Fruit fly (Drosophila melanogaster): ENCODE data around the gene CG34357.
A peak's percentile ranks its signal among the peaks of the same experiment; 100 is the strongest.

CG34357 gene

DNA sequence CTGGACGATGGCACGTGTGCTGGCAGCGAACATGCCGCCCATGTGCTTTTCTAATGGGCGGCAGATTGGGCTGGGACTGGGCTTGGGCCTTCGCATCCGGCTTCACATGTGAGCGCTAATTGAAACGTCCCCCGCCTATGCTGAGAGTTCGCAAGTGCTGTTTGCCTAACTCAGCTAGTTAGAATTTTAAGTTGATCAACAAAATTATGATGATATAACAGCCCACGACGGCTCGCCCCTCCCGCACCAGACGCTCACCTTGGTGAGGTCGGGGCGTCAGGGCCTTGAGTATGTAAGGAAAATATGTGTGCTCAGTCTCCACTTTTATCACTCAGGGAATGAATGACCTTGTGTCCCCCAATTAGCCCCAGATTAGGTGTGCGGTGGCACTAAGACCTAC lies 91.0 kb downstream of the CG34357 start:
- no peak for TF ChIP-seq cnc (optimal IDR thresholded peaks at IDR 0.05)
- TF ChIP-seq Crg-1 (GFP tag; optimal IDR thresholded peaks at IDR 0.05): no peak
- TF ChIP-seq CG12768 (GFP tag; optimal IDR thresholded peaks at IDR 0.05): no peak
- no peak for TF ChIP-seq CG11617 (GFP tag; optimal IDR thresholded peaks at IDR 0.05)
- no peak for TF ChIP-seq ovo (GFP tag; optimal IDR thresholded peaks at IDR 0.05)
- TF ChIP-seq CG5204 (GFP tag; optimal IDR thresholded peaks at IDR 0.05): no peak
- TF ChIP-seq CG1620 (GFP tag; optimal IDR thresholded peaks at IDR 0.05): no peak
- no peak for TF ChIP-seq toe (GFP tag; optimal IDR thresholded peaks at IDR 0.05)
- TF ChIP-seq cic (GFP tag; optimal IDR thresholded peaks at IDR 0.05): no peak
- no peak for TF ChIP-seq CG33017 (tag; optimal IDR thresholded peaks at IDR 0.05)
- TF ChIP-seq Clk (GFP tag; optimal IDR thresholded peaks at IDR 0.05): no peak
- TF ChIP-seq CG14711 (tag; optimal IDR thresholded peaks at IDR 0.05): no peak
- TF ChIP-seq Mnt (GFP tag; optimal IDR thresholded peaks at IDR 0.05): no peak
- TF ChIP-seq CG7101 (tag; optimal IDR thresholded peaks at IDR 0.05): no peak
- no peak for TF ChIP-seq Hr96 (GFP tag; optimal IDR thresholded peaks at IDR 0.05)
- TF ChIP-seq CG7045 (GFP tag; optimal IDR thresholded peaks at IDR 0.05): no peak

DNA sequence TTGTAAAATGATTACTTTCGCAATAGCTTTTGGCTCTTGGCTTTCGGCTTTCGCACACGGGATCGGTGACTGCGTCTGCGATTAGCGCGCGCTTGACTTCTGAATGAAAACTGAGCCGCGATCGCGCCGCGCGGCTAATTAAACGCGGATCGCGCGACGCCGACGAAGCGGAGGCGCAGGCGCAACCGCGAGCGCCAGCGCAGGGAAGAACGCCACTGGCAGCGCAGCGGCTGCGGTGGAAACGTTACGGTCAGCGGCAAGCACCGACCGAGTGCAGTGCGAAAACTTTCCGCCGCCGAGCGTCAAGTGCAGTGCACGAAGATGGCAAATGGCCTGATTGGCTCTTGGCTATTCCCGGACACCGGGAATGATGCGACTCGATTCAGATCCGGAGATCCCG lies 95.1 kb downstream of the CG34357 start, which contains the start of gene CG31522:
CG31522 (minus strand) TSS at position 101 of the 400 bp plus-strand sequence.
- TF ChIP-seq pad (GFP tag; optimal IDR thresholded peaks at IDR 0.05) (no peak), cic (GFP tag; optimal IDR thresholded peaks at IDR 0.05) (no peak), Clk (GFP tag; optimal IDR thresholded peaks at IDR 0.05) (no peak), CG5204 (GFP tag; optimal IDR thresholded peaks at IDR 0.05) (no peak), Mnt (GFP tag; optimal IDR thresholded peaks at IDR 0.05) (no peak), kay (GFP tag; ENCODE audit: borderline replicate concordance) (no peak), toe (GFP tag; optimal IDR thresholded peaks at IDR 0.05) (no peak), ovo (GFP tag; optimal IDR thresholded peaks at IDR 0.05) (no peak), CG12768 (GFP tag; optimal IDR thresholded peaks at IDR 0.05) (no peak), CG7045 (GFP tag; optimal IDR thresholded peaks at IDR 0.05) (no peak), Hr96 (GFP tag; optimal IDR thresholded peaks at IDR 0.05) (no peak), Crg-1 (GFP tag; optimal IDR thresholded peaks at IDR 0.05) (no peak), CG11617 (GFP tag; optimal IDR thresholded peaks at IDR 0.05) (no peak), CG7101 (tag; optimal IDR thresholded peaks at IDR 0.05) (no peak), CG33017 (tag; optimal IDR thresholded peaks at IDR 0.05) (no peak), CG14711 (tag; optimal IDR thresholded peaks at IDR 0.05) (no peak), bab1 (GFP tag; optimal IDR thresholded peaks at IDR 0.05) (no peak), cnc (optimal IDR thresholded peaks at IDR 0.05) (no peak)

DNA sequence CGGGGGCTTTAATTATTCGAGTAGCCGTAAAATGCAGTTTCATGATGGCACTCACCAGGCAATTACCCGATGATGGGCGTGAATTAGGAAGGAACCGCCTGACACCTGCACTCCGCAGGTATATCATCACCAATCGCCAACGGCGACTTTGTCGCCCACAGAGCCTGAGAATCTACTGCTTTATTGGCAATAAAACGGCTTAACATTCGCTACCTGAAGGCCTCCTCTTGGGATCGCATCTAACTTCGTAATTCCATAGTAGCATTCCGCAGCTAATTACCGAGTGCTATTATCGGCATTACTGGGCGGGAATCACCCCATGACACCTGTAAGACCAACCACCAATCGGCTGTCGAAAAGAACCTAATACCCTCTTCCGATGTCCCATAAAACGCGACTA lies 99.6 kb downstream of the CG34357 start:
- TF ChIP-seq toe (GFP tag; optimal IDR thresholded peaks at IDR 0.05): no peak
- no peak for TF ChIP-seq CG14711 (tag; optimal IDR thresholded peaks at IDR 0.05)
- TF ChIP-seq Mnt (GFP tag; optimal IDR thresholded peaks at IDR 0.05): no peak
- TF ChIP-seq CG5204 (GFP tag; optimal IDR thresholded peaks at IDR 0.05): no peak
- no peak for TF ChIP-seq pad (GFP tag; optimal IDR thresholded peaks at IDR 0.05)
- no peak for TF ChIP-seq cnc (optimal IDR thresholded peaks at IDR 0.05)
- no peak for TF ChIP-seq Crg-1 (GFP tag; optimal IDR thresholded peaks at IDR 0.05)
- no peak for TF ChIP-seq CG33017 (tag; optimal IDR thresholded peaks at IDR 0.05)
- TF ChIP-seq cic (GFP tag; optimal IDR thresholded peaks at IDR 0.05): no peak
- no peak for TF ChIP-seq tj (GFP tag; optimal IDR thresholded peaks at IDR 0.05)
- TF ChIP-seq kay (GFP tag; ENCODE audit: borderline replicate concordance): no peak
- TF ChIP-seq Clk (GFP tag; optimal IDR thresholded peaks at IDR 0.05): no peak
- no peak for TF ChIP-seq CG1620 (GFP tag; optimal IDR thresholded peaks at IDR 0.05)
- no peak for TF ChIP-seq CG12768 (GFP tag; optimal IDR thresholded peaks at IDR 0.05)

DNA sequence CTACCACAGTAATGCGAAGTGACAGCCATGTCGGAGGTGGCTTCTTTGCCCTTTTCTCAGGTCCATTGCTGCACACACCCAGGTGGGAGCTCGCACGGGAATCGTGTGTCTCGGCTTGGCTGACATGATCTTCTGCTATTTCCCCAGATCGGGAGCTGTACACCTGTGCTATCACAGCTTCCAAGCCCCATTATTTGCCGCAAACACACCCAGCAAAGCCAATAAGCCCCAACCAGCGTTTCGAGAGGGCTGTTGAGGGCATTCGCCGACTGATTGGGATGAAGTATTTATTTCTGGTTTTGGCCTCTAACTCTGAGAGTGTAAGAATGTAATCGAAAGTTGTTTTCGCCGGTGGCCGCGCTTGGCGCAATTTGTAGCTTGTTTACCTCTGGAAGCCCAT lies 100.2 kb downstream of the CG34357 start:
- TF ChIP-seq CG14711 (tag; optimal IDR thresholded peaks at IDR 0.05) (no peak), CG7045 (GFP tag; optimal IDR thresholded peaks at IDR 0.05) (no peak), kay (GFP tag; ENCODE audit: borderline replicate concordance) (no peak), CG33017 (tag; optimal IDR thresholded peaks at IDR 0.05) (no peak), pad (GFP tag; optimal IDR thresholded peaks at IDR 0.05) (no peak), bab1 (GFP tag; optimal IDR thresholded peaks at IDR 0.05) (no peak), CG5204 (GFP tag; optimal IDR thresholded peaks at IDR 0.05) (no peak), CG11617 (GFP tag; optimal IDR thresholded peaks at IDR 0.05) (no peak), ovo (GFP tag; optimal IDR thresholded peaks at IDR 0.05) (no peak), cic (GFP tag; optimal IDR thresholded peaks at IDR 0.05) (no peak), Mnt (GFP tag; optimal IDR thresholded peaks at IDR 0.05) (no peak), CG12768 (GFP tag; optimal IDR thresholded peaks at IDR 0.05) (no peak), CG7101 (tag; optimal IDR thresholded peaks at IDR 0.05) (no peak), Crg-1 (GFP tag; optimal IDR thresholded peaks at IDR 0.05) (no peak), tj (GFP tag; optimal IDR thresholded peaks at IDR 0.05) (no peak), Hr96 (GFP tag; optimal IDR thresholded peaks at IDR 0.05) (no peak), CG1620 (GFP tag; optimal IDR thresholded peaks at IDR 0.05) (no peak)

DNA sequence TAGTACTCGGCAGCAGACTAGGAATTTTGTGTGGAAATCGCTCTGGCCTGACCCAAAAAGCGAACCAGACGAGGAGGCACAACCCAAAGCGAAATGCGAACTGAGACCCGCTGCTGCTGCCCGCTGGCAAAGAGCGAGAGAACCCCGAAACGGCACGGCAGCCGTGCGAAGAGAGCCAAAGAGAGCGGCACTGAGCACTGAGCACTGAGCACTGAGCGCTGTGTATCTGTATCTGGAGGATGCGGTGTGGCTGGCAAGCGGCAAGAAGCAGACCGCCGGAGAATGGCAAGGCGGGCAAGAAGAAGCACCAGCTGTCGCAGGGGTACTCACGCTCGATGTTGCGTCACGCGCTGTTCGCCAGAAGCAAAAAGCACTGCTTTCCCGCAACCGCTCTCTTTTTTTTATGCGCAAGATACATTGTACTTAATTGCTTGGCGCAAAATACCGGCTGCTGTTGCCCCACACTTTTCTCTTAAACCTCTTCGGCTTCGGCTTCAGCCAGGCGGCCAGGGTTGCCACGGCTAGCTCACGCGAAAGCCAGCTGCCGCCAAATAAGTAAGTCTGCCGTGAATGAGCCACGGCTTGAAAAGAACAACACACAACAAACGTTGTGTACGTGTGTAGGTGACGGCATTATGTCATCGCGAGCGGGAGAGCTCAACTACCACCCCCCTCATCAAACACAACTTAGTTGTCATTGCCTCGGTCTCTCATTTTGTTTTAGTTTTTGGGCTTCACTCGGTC lies 104.5 kb downstream of the CG34357 start:
- TF ChIP-seq ovo (GFP tag; optimal IDR thresholded peaks at IDR 0.05): no peak
- TF ChIP-seq bab1 (GFP tag; optimal IDR thresholded peaks at IDR 0.05): peak; percentile 4
- TF ChIP-seq cnc (optimal IDR thresholded peaks at IDR 0.05): no peak
- TF ChIP-seq CG7045 (GFP tag; optimal IDR thresholded peaks at IDR 0.05): no peak
- TF ChIP-seq Mnt (GFP tag; optimal IDR thresholded peaks at IDR 0.05): peak; percentile 57
- TF ChIP-seq CG11617 (GFP tag; optimal IDR thresholded peaks at IDR 0.05): no peak
- TF ChIP-seq CG12768 (GFP tag; optimal IDR thresholded peaks at IDR 0.05): peak; percentile 19
- no peak for TF ChIP-seq CG7101 (tag; optimal IDR thresholded peaks at IDR 0.05)
- TF ChIP-seq CG1620 (GFP tag; optimal IDR thresholded peaks at IDR 0.05): no peak
- peak; percentile 17 for TF ChIP-seq Crg-1 (GFP tag; optimal IDR thresholded peaks at IDR 0.05)
- peak; percentile 16 for TF ChIP-seq Hr96 (GFP tag; optimal IDR thresholded peaks at IDR 0.05)
- no peak for TF ChIP-seq toe (GFP tag; optimal IDR thresholded peaks at IDR 0.05)
- no peak for TF ChIP-seq cic (GFP tag; optimal IDR thresholded peaks at IDR 0.05)
- TF ChIP-seq CG5204 (GFP tag; optimal IDR thresholded peaks at IDR 0.05): no peak
- TF ChIP-seq CG33017 (tag; optimal IDR thresholded peaks at IDR 0.05): no peak
- peak; percentile 33 for TF ChIP-seq Clk (GFP tag; optimal IDR thresholded peaks at IDR 0.05)
- TF ChIP-seq kay (GFP tag; ENCODE audit: borderline replicate concordance): no peak
- peak; percentile 93 for TF ChIP-seq CG14711 (tag; optimal IDR thresholded peaks at IDR 0.05)
- TF ChIP-seq pad (GFP tag; optimal IDR thresholded peaks at IDR 0.05): peak; percentile 87
- TF ChIP-seq tj (GFP tag; optimal IDR thresholded peaks at IDR 0.05): peak; percentile 29

Data from whole organism, adult.